Worm (Caenorhabditis elegans) whole organism, mixed stage, embryonic: ENCODE measurements around the gene sri-57.

ENCODE experiments used
- bed-3 ChIP-seq: fragments of 200-800 bp; sonication (Bioruptor generic); optimal IDR thresholded peaks from 3 replicates; lab custom pipeline; 2018; ENCODE audit warnings: mild to moderate bottlenecking, missing genetic modification characterization, moderate library complexity, missing compliant biosample characterization
- blmp-1 ChIP-seq: fragments of 150-350 bp; optimal IDR thresholded peaks from 2 replicates; lab custom pipeline; 2014; ENCODE audit warnings: missing biosample characterization, missing genetic modification characterization
- ceh-43 ChIP-seq: fragments of 200-800 bp; sonication (Bioruptor generic); optimal IDR thresholded peaks from 2 replicates; lab custom pipeline; 2018; ENCODE audit warnings: mild to moderate bottlenecking, missing genetic modification characterization, moderate library complexity, missing compliant biosample characterization
- ceh-83 ChIP-seq: fragments of 200-800 bp; sonication (Bioruptor generic); optimal IDR thresholded peaks from 2 replicates; lab custom pipeline; 2018; ENCODE audit warnings: mild to moderate bottlenecking, missing genetic modification characterization, missing compliant biosample characterization
- ces-1 ChIP-seq: fragments of 150-350 bp; optimal IDR thresholded peaks from 2 replicates; lab custom pipeline; 2014; ENCODE audit warnings: missing biosample characterization, missing genetic modification reagents, missing genetic modification characterization
- cnd-1 ChIP-seq: fragments of 200-800 bp; sonication (Bioruptor generic); optimal IDR thresholded peaks from 2 replicates; lab custom pipeline; 2018; ENCODE audit warnings: mild to moderate bottlenecking, missing genetic modification characterization, missing compliant biosample characterization
- elt-1 ChIP-seq: sonication (generic microtip); optimal IDR thresholded peaks from 2 replicates; lab custom pipeline; 2017; ENCODE audit warnings: missing genetic modification characterization, mild to moderate bottlenecking, missing compliant biosample characterization, antibody characterized with exemption, moderate library complexity, borderline replicate concordance; ENCODE audit not compliant: insufficient read depth
- elt-3 ChIP-seq: fragments of 150-350 bp; optimal IDR thresholded peaks from 2 replicates; lab custom pipeline; 2014; ENCODE audit warnings: missing biosample characterization, missing genetic modification characterization
- hlh-1 ChIP-seq: fragments of 150-350 bp; optimal IDR thresholded peaks from 2 replicates; lab custom pipeline; 2014; ENCODE audit warnings: missing biosample characterization, missing genetic modification reagents, missing genetic modification characterization
- mab-5 ChIP-seq: fragments of 150-350 bp; optimal IDR thresholded peaks from 2 replicates; lab custom pipeline; 2014; ENCODE audit warnings: missing biosample characterization, missing genetic modification characterization
- mep-1 ChIP-seq: fragments of 150-350 bp; optimal IDR thresholded peaks from 2 replicates; lab custom pipeline; 2017; ENCODE audit warnings: missing biosample characterization, missing genetic modification reagents, missing genetic modification characterization, inconsistent platforms
- mls-2 ChIP-seq: sonication (generic microtip); optimal IDR thresholded peaks from 2 replicates; lab custom pipeline; 2016; ENCODE audit warnings: mild to moderate bottlenecking, missing genetic modification characterization, moderate library complexity, missing compliant biosample characterization
- nhr-12 ChIP-seq: fragments of 150-350 bp; optimal IDR thresholded peaks from 2 replicates; lab custom pipeline; 2014; ENCODE audit warnings: missing biosample characterization, missing genetic modification characterization
- nhr-2 ChIP-seq: fragments of 150-350 bp; optimal IDR thresholded peaks from 2 replicates; lab custom pipeline; 2014; ENCODE audit warnings: missing biosample characterization, missing genetic modification characterization
- nhr-237 ChIP-seq: fragments of 150-350 bp; optimal IDR thresholded peaks from 2 replicates; lab custom pipeline; 2014; ENCODE audit warnings: missing biosample characterization, missing genetic modification characterization
- nhr-28 ChIP-seq: fragments of 150-350 bp; optimal IDR thresholded peaks from 2 replicates; lab custom pipeline; 2014; ENCODE audit warnings: missing biosample characterization, missing genetic modification characterization
- nhr-76 ChIP-seq: sonication (generic microtip); optimal IDR thresholded peaks from 2 replicates; lab custom pipeline; 2017; ENCODE audit warnings: missing biosample characterization, missing genetic modification characterization
- pha-4 ChIP-seq: fragments of 150-350 bp; optimal IDR thresholded peaks from 2 replicates; lab custom pipeline; 2018; ENCODE audit warnings: missing biosample characterization, missing genetic modification reagents, missing genetic modification characterization
- sem-2 ChIP-seq: fragments of 200-800 bp; sonication (Bioruptor generic); optimal IDR thresholded peaks from 2 replicates; lab custom pipeline; 2018; ENCODE audit warnings: mild to moderate bottlenecking, missing genetic modification characterization, missing compliant biosample characterization
- snpc-4 ChIP-seq: fragments of 150-350 bp; optimal IDR thresholded peaks from 2 replicates; lab custom pipeline; 2014; ENCODE audit warnings: missing biosample characterization, missing genetic modification characterization
- sptf-1 ChIP-seq: sonication (generic microtip); optimal IDR thresholded peaks from 2 replicates; lab custom pipeline; 2017; ENCODE audit warnings: mild to moderate bottlenecking, missing genetic modification characterization, moderate library complexity, missing compliant biosample characterization
- tbx-8 ChIP-seq: fragments of 200-800 bp; sonication (Bioruptor generic); optimal IDR thresholded peaks from 2 replicates; lab custom pipeline; 2018; ENCODE audit warnings: mild to moderate bottlenecking, missing genetic modification characterization, moderate library complexity, missing compliant biosample characterization
- unc-120 ChIP-seq: sonication (generic microtip); optimal IDR thresholded peaks from 2 replicates; lab custom pipeline; 2017; ENCODE audit warnings: missing genetic modification characterization, missing compliant biosample characterization; ENCODE audit not compliant: poor library complexity, severe bottlenecking
- unc-39 ChIP-seq: fragments of 150-350 bp; optimal IDR thresholded peaks from 2 replicates; lab custom pipeline; 2014; ENCODE audit warnings: missing biosample characterization, missing genetic modification characterization
- unc-62 ChIP-seq: fragments of 150-350 bp; optimal IDR thresholded peaks from 2 replicates; lab custom pipeline; 2014; ENCODE audit warnings: missing biosample characterization, missing genetic modification reagents, missing genetic modification characterization
- zip-8 ChIP-seq: fragments of 150-350 bp; optimal IDR thresholded peaks from 2 replicates; lab custom pipeline; 2014; ENCODE audit warnings: missing biosample characterization, missing genetic modification characterization
- ztf-11 ChIP-seq: fragments of 150-350 bp; optimal IDR thresholded peaks from 2 replicates; lab custom pipeline; 2014; ENCODE audit warnings: missing biosample characterization, missing genetic modification characterization

The sri-57 gene

DNA sequence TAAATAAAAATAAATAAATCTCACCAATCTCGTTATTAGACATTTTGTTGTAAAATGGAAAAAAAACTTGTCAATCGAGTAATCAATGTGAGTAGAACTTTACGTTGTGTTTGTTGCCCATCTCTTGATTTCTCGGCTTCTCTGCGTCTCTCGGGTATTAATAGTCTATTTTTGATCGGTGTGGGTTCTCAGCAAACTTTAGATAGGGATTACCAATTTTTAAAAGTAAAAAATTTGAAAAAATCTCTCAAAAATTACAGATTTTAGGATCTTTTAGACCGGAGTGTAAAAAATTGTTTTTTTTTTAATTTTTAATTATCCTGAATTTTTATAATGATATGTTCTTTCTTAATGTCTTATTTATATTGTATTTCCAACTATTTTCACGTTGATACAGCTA lies 34.9 kb downstream of the sri-57 start, which contains the start of gene F22E5.21:
Gene F22E5.21, minus strand, starts transcription at position 101 of the 400 bp plus-strand sequence.
- TF ChIP-seq nhr-2 (no peak), blmp-1 (no peak), nhr-76 (tag; lab: Kevin White, UChicago) (no peak), cnd-1 (tag; lab: Kevin White, UChicago) (no peak), sptf-1 (tag; lab: Kevin White, UChicago) (no peak)

DNA sequence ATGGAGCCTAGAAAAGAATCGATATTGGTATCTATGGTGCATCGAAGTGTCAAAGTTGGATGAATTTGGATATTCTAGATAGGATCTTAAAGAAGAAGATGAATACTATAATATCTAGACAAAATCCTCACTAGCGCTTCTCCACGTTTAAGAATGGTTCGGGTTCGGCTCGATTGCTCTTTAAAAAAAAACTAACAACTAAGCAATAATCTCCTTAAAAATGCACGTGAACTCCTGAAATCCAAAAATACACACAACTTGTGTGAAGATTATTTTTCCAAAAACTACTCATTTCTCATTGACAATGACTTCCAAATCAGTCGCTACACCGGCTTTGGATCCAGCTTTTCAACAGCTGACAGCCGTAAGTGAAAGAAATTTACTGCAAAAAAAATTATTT lies 41.1 kb downstream of the sri-57 start, which contains the start of gene D2062.1:
Gene D2062.1, plus strand, starts transcription at position 301 of the 400 bp plus-strand sequence.
- TF ChIP-seq sptf-1 (tag; lab: Kevin White, UChicago) (no peak), mab-5 (tag; lab: Kevin White, UChicago) (no peak), nhr-28 (tag; lab: Kevin White, UChicago) (no peak), ztf-11 (tag; lab: Kevin White, UChicago) (no peak), bed-3 (GFP tag; lab: Kevin White, UChicago) (no peak), zip-8 (tag; lab: Kevin White, UChicago) (no peak), nhr-12 (tag; lab: Kevin White, UChicago) (no peak), unc-39 (tag; lab: Kevin White, UChicago) (no peak), nhr-237 (no peak)

DNA sequence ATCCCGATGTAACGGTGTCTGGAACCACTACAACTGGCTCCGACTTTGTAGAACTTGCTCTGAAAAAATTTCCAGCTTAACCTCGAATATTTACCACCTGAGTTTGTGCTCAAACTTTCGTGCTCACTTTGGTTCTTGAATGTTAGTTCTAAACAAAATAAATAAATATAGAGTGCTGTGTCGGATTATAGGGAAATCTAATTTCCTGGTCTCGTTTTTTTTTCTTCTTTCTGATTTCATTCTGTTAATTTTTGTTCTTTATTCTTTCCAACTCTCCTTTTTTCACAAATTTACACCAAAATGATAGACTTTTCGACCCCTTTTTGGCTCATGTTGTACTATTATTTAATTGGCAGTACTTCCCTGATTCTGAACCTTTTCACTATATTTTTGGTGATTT lies 43.0 kb downstream of the sri-57 start, which contains the start of gene sri-37:
Gene sri-37, plus strand, starts transcription at position 301 of the 400 bp plus-strand sequence.
- TF ChIP-seq nhr-237 = no peak
- no peak for TF ChIP-seq blmp-1
- no peak for TF ChIP-seq ces-1 (GFP tag; lab: Kevin White, UChicago)
- no peak for TF ChIP-seq tbx-8
- TF ChIP-seq nhr-2 = no peak
- no peak for TF ChIP-seq hlh-1 (tag; lab: Kevin White, UChicago)
- no peak for TF ChIP-seq snpc-4 (tag; lab: Kevin White, UChicago)
- no peak for TF ChIP-seq ceh-83 (GFP tag; lab: Kevin White, UChicago)
- no peak for TF ChIP-seq pha-4
- no peak for TF ChIP-seq mls-2 (tag; lab: Kevin White, UChicago)
- no peak for TF ChIP-seq mep-1 (tag; lab: Kevin White, UChicago)
- no peak for TF ChIP-seq elt-1 (tag; lab: Kevin White, UChicago)

DNA sequence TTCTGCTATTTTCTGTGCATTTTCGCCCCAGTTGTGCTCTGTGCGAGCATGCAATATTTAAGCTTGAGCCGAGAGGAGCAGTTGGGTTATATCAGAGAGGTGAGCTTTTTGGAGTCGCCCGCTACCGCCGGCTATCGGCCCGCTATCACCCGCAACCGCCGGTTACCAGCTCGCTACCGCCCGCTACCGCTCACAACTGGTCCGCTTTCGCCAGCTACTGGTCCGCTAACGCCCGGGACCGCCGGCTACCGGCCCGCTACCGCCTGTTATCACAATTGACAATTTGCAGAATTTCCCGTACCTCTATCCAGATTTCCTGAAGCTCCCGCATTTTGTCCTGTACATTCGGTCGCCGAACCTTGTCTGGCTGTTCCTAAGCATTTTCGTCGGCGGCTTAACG lies 43.8 kb downstream of the sri-57 start:
- TF ChIP-seq ces-1 (GFP tag; lab: Kevin White, UChicago) = no peak
- TF ChIP-seq sem-2 (GFP tag; lab: Kevin White, UChicago) = no peak
- no peak for TF ChIP-seq nhr-12 (tag; lab: Kevin White, UChicago)
- no peak for TF ChIP-seq ceh-43
- TF ChIP-seq pha-4 = no peak
- TF ChIP-seq cnd-1 (tag; lab: Kevin White, UChicago) = no peak
- no peak for TF ChIP-seq unc-62 (GFP tag; lab: Kevin White, UChicago)

DNA sequence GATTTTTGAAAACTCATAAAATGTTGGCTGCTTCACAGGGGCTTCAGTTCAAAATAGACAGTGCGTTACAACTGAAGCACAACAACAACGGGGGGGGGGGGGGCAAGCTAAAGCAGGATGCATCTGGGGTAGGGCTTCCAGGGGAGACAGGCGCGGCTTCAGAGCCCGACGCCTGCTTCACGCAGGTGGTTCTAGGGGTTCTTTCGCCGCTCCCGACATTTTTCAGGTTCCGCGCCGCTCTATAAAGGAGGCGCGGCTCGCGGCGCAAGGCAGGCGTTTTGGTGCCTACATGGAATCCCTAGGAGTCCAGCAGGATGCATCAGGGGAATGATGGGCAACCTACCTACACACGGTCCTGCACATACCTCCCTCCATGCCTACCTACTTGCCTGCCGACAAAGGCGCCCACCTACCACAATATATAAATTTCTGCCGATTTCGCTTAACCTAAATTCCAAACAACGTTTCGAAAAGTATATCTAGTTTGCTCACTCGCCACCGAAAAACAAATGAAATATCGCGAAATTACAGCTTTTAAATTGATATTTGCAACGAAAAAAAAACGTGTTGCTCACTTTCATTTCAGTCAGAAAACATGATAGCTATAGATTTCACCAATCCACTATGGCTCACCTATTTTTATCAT lies 44.9 kb downstream of the sri-57 start, which contains the start of gene sri-71:
Gene sri-71, plus strand, starts transcription at position 596 of the 646 bp plus-strand sequence.
- TF ChIP-seq sptf-1 (tag; lab: Kevin White, UChicago) (peak; percentile 32), elt-3 (no peak), mab-5 (tag; lab: Kevin White, UChicago) (no peak)

DNA sequence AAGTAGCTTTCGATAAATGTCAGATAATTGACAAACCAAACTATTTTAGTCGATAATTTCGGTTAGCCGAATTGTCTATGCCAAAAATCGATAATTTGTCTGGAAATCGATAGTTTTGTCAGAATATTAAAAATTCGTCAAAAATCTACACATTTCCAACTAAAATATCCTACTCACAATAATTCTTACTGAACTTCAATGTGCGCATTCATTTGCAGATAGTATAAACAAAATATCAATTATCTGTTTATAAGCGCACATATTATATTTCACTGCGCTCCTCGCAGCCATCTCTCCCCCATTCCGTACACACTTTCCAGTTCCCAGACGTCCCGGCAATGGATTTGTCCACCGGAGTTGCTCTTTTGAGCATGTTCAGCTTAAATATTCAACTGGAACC lies 47.4 kb downstream of the sri-57 start, which contains the start of gene lgc-28:
Gene lgc-28, plus strand, starts transcription at position 301 of the 400 bp plus-strand sequence.
- TF ChIP-seq unc-39 (tag; lab: Kevin White, UChicago) = no peak
- TF ChIP-seq elt-1 (tag; lab: Kevin White, UChicago) = no peak
- no peak for TF ChIP-seq elt-3
- no peak for TF ChIP-seq sem-2 (GFP tag; lab: Kevin White, UChicago)
- no peak for TF ChIP-seq snpc-4 (tag; lab: Kevin White, UChicago)
- TF ChIP-seq unc-120 (tag; lab: Kevin White, UChicago) = no peak
- TF ChIP-seq, all 35 proteins: peak for 0
